Worm (Caenorhabditis elegans) whole organism, L2 larva: Measurements from ENCODE around the gene pqn-75.
A peak's percentile ranks its signal among the peaks of the same experiment; 100 is the strongest.

Experiments
- C34F6.9 ChIP-seq: fragments of 150-350 bp; optimal IDR thresholded peaks from 2 replicates; lab custom pipeline; 2014; ENCODE audit warnings: missing biosample characterization, missing genetic modification characterization
- F13H6.1 ChIP-seq: sonication (generic microtip); optimal IDR thresholded peaks from 2 replicates; lab custom pipeline; 2016; ENCODE audit warnings: missing genetic modification characterization, missing compliant biosample characterization
- R02D3.7 ChIP-seq: fragments of 150-350 bp; optimal IDR thresholded peaks from 2 replicates; lab custom pipeline; 2014; ENCODE audit warnings: missing biosample characterization, missing genetic modification characterization
- Y55F3AM.14 ChIP-seq: fragments of 200-800 bp; sonication (Bioruptor generic); optimal IDR thresholded peaks from 2 replicates; lab custom pipeline; 2018; ENCODE audit warnings: mild to moderate bottlenecking, missing genetic modification characterization, missing compliant biosample characterization
- alr-1 ChIP-seq: fragments of 150-350 bp; optimal IDR thresholded peaks from 2 replicates; lab custom pipeline; 2014; ENCODE audit warnings: missing biosample characterization, missing genetic modification characterization
- aly-2 ChIP-seq: fragments of 150-350 bp; optimal IDR thresholded peaks from 2 replicates; lab custom pipeline; 2014; ENCODE audit warnings: missing biosample characterization, missing genetic modification characterization
- ama-1 ChIP-seq: fragments of 150-350 bp; optimal IDR thresholded peaks from 2 replicates; lab custom pipeline; 2018; ENCODE audit warnings: inconsistent platforms
- blmp-1 ChIP-seq: sonication (generic microtip); optimal IDR thresholded peaks from 2 replicates; lab custom pipeline; 2017; ENCODE audit warnings: missing genetic modification characterization, mild to moderate bottlenecking, missing compliant biosample characterization, antibody characterized with exemption, moderate library complexity; ENCODE audit not compliant: insufficient read depth
- ceh-16 ChIP-seq: fragments of 150-350 bp; optimal IDR thresholded peaks from 2 replicates; lab custom pipeline; 2014; ENCODE audit warnings: missing biosample characterization, missing genetic modification characterization
- ceh-82 ChIP-seq: fragments of 150-350 bp; optimal IDR thresholded peaks from 2 replicates; lab custom pipeline; 2014; ENCODE audit warnings: missing biosample characterization, missing genetic modification characterization
- crh-2 ChIP-seq: sonication (generic microtip); optimal IDR thresholded peaks from 2 replicates; lab custom pipeline; 2017; ENCODE audit warnings: missing biosample characterization, missing genetic modification characterization
- dmd-4 ChIP-seq: sonication (generic microtip); optimal IDR thresholded peaks from 2 replicates; lab custom pipeline; 2017; ENCODE audit warnings: missing biosample characterization, missing genetic modification characterization
- elt-1 ChIP-seq: fragments of 150-350 bp; optimal IDR thresholded peaks from 2 replicates; lab custom pipeline; 2014; ENCODE audit warnings: missing biosample characterization, missing genetic modification characterization
- elt-3 ChIP-seq: sonication (generic microtip); optimal IDR thresholded peaks from 2 replicates; lab custom pipeline; 2017; ENCODE audit warnings: missing biosample characterization, missing genetic modification characterization
- fos-1 ChIP-seq: fragments of 150-350 bp; optimal IDR thresholded peaks from 2 replicates; lab custom pipeline; 2014; ENCODE audit warnings: missing biosample characterization, missing genetic modification characterization
- gmeb-1 ChIP-seq: fragments of 150-350 bp; optimal IDR thresholded peaks from 2 replicates; lab custom pipeline; 2014; ENCODE audit warnings: missing biosample characterization, missing genetic modification characterization
- lin-11 ChIP-seq: fragments of 150-350 bp; sonication (generic microtip); optimal IDR thresholded peaks from 2 replicates; lab custom pipeline; 2014; ENCODE audit warnings: missing biosample characterization, missing genetic modification characterization, inconsistent platforms, mixed read lengths
- lin-13 ChIP-seq: fragments of 150-350 bp; optimal IDR thresholded peaks from 2 replicates; lab custom pipeline; 2014; ENCODE audit warnings: missing biosample characterization, missing genetic modification reagents, missing genetic modification characterization
- lin-39 ChIP-seq: fragments of 150-350 bp; optimal IDR thresholded peaks from 2 replicates; lab custom pipeline; 2014; ENCODE audit warnings: missing biosample characterization, missing genetic modification reagents, missing genetic modification characterization
- lsy-2 ChIP-seq, 2 experiments: fragments of 150-350 bp in 1 of 2; sonication (generic microtip) in 1 of 2; optimal IDR thresholded peaks; 2 replicates each; lab custom pipeline; 2014 to 2017; ENCODE audit warnings: missing biosample characterization in 2 of 2, missing genetic modification characterization in 2 of 2
- mab-5 ChIP-seq: fragments of 150-350 bp; optimal IDR thresholded peaks from 2 replicates; lab custom pipeline; 2014; ENCODE audit warnings: missing biosample characterization, missing genetic modification characterization
- mbf-1 ChIP-seq: sonication (generic microtip); optimal IDR thresholded peaks from 2 replicates; lab custom pipeline; 2017; ENCODE audit warnings: missing biosample characterization, missing genetic modification characterization
- mdl-1 ChIP-seq, 2 experiments: fragments of 150-350 bp in 1 of 2; sonication (generic microtip) in 1 of 2; optimal IDR thresholded peaks; 2 replicates each; lab custom pipeline; 2017; ENCODE audit warnings: missing biosample characterization in 2 of 2, missing genetic modification characterization in 2 of 2
- nhr-10 ChIP-seq: sonication (generic microtip); optimal IDR thresholded peaks from 2 replicates; lab custom pipeline; 2017; ENCODE audit warnings: missing biosample characterization, missing genetic modification characterization
- nhr-11 ChIP-seq: fragments of 150-350 bp; optimal IDR thresholded peaks from 2 replicates; lab custom pipeline; 2014; ENCODE audit warnings: missing biosample characterization, missing genetic modification characterization
- nhr-12 ChIP-seq: fragments of 150-350 bp; optimal IDR thresholded peaks from 2 replicates; lab custom pipeline; 2014; ENCODE audit warnings: missing biosample characterization, missing genetic modification characterization
- nhr-129 ChIP-seq: fragments of 150-350 bp; optimal IDR thresholded peaks from 2 replicates; lab custom pipeline; 2014; ENCODE audit warnings: missing biosample characterization, missing genetic modification characterization
- nhr-21 ChIP-seq: fragments of 150-350 bp; optimal IDR thresholded peaks from 2 replicates; lab custom pipeline; 2014; ENCODE audit warnings: missing biosample characterization, missing genetic modification characterization
- nhr-23 ChIP-seq: fragments of 150-350 bp; optimal IDR thresholded peaks from 2 replicates; lab custom pipeline; 2014; ENCODE audit warnings: missing biosample characterization, missing genetic modification reagents, missing genetic modification characterization
- nhr-237 ChIP-seq: fragments of 150-350 bp; optimal IDR thresholded peaks from 2 replicates; lab custom pipeline; 2014; ENCODE audit warnings: missing biosample characterization, missing genetic modification characterization
- nhr-25 ChIP-seq: fragments of 150-350 bp; sonication (generic microtip); optimal IDR thresholded peaks from 3 replicates; lab custom pipeline; 2014; ENCODE audit warnings: missing biosample characterization, missing genetic modification characterization
- nhr-6 ChIP-seq: fragments of 150-350 bp; optimal IDR thresholded peaks from 2 replicates; lab custom pipeline; 2014; ENCODE audit warnings: missing biosample characterization, missing genetic modification characterization
- nhr-77 ChIP-seq: fragments of 150-350 bp; optimal IDR thresholded peaks from 2 replicates; lab custom pipeline; 2014; ENCODE audit warnings: missing biosample characterization, missing genetic modification characterization
- peb-1 ChIP-seq: fragments of 150-350 bp; optimal IDR thresholded peaks from 2 replicates; lab custom pipeline; 2014; ENCODE audit warnings: missing biosample characterization, missing genetic modification characterization
- skn-1 ChIP-seq: sonication (generic microtip); optimal IDR thresholded peaks from 2 replicates; lab custom pipeline; 2017; ENCODE audit warnings: missing biosample characterization, missing genetic modification characterization
- sma-3 ChIP-seq: sonication (generic microtip); optimal IDR thresholded peaks from 2 replicates; lab custom pipeline; 2016; ENCODE audit warnings: missing genetic modification reagents, missing genetic modification characterization, missing compliant biosample characterization
- sma-9 ChIP-seq, 2 experiments: fragments of 150-350 bp in 1 of 2; sonication (generic microtip) in 1 of 2; optimal IDR thresholded peaks; 2 replicates each; lab custom pipeline; 2014 to 2016; ENCODE audit warnings: missing genetic modification characterization in 2 of 2, mild to moderate bottlenecking in 1 of 2, missing biosample characterization in 1 of 2, missing compliant biosample characterization in 1 of 2, missing genetic modification reagents in 1 of 2, moderate library complexity in 1 of 2
- snpc-4 ChIP-seq: fragments of 150-350 bp; optimal IDR thresholded peaks from 2 replicates; lab custom pipeline; 2014; ENCODE audit warnings: missing biosample characterization, missing genetic modification characterization
- unc-39 ChIP-seq: fragments of 150-350 bp; optimal IDR thresholded peaks from 2 replicates; lab custom pipeline; 2014; ENCODE audit warnings: missing biosample characterization, missing genetic modification characterization
- unc-55 ChIP-seq: fragments of 150-350 bp; sonication (generic microtip); optimal IDR thresholded peaks from 3 replicates; lab custom pipeline; 2014; ENCODE audit warnings: missing biosample characterization, missing genetic modification reagents, missing genetic modification characterization
- unc-62 ChIP-seq: fragments of 150-350 bp; optimal IDR thresholded peaks from 2 replicates; lab custom pipeline; 2014; ENCODE audit warnings: missing biosample characterization, missing genetic modification reagents, missing genetic modification characterization
- zag-1 ChIP-seq: fragments of 150-350 bp; optimal IDR thresholded peaks from 2 replicates; lab custom pipeline; 2014; ENCODE audit warnings: missing biosample characterization, missing genetic modification characterization
- ztf-1 ChIP-seq: fragments of 200-800 bp; sonication (Bioruptor generic); conservative IDR thresholded peaks from 2 replicates; pipeline ENCODE4 v1.3.6; 2022; ENCODE audit warnings: missing genetic modification characterization, missing compliant biosample characterization

Gene pqn-75

DNA sequence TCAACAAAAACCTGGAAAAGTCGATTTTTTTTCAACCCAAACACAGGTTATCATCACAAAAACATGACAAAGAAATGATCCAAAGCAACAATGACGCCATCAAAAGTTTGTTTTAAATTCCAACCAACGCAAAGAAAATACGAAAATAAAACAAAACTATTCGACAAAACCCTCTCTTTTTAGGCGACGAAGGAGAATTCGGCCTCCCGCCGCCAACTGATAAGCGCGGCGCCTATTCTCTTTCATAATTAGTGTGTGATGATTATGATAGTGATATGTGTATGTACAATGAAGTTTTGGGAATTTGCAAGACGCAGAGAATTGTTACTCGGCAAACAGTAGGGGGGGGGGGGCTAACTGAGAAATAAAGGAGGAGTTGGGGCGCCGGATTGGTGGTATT is 42.8 kb upstream of the pqn-75 start:
- TF ChIP-seq nhr-6, result no peak
- peak; percentile 65 for TF ChIP-seq sma-9 (GFP tag; optimal IDR thresholded peaks at IDR 0.05; lab: Kevin White, UChicago)
- no peak for TF ChIP-seq sma-9 (tag; optimal IDR thresholded peaks at IDR 0.05; lab: Kevin White, UChicago)
- TF ChIP-seq unc-62 (GFP tag; lab: Kevin White, UChicago), result no peak
- TF ChIP-seq gmeb-1 (tag; lab: Kevin White, UChicago), result no peak
- TF ChIP-seq mdl-1 (tag; optimal IDR thresholded peaks at IDR 0.05; lab: Kevin White, UChicago), result no peak
- TF ChIP-seq Y55F3AM.14 (GFP tag; lab: Kevin White, UChicago), result no peak
- TF ChIP-seq peb-1 (tag; lab: Kevin White, UChicago), result no peak
- TF ChIP-seq nhr-129 (tag; lab: Kevin White, UChicago), result no peak
- TF ChIP-seq ztf-1 (GFP tag; lab: Robert Waterston, UW), result no peak
- TF ChIP-seq fos-1 (tag; lab: Kevin White, UChicago), result peak; percentile 35
- TF ChIP-seq nhr-10 (tag; lab: Kevin White, UChicago), result no peak
- TF ChIP-seq crh-2, result peak; percentile 21
- TF ChIP-seq ceh-82 (tag; lab: Kevin White, UChicago), result no peak
- TF ChIP-seq nhr-77 (tag; lab: Kevin White, UChicago), result no peak
- TF ChIP-seq mab-5 (tag; lab: Kevin White, UChicago), result no peak
- TF ChIP-seq lin-11 (tag; lab: Kevin White, UChicago), result no peak
- TF ChIP-seq sma-3, result peak; percentile 46
- TF ChIP-seq R02D3.7, result no peak
- peak; percentile 26 for TF ChIP-seq ama-1 (lab: Kevin White, UChicago)
- no peak for TF ChIP-seq blmp-1 (tag; lab: Kevin White, UChicago)
- no peak for TF ChIP-seq lsy-2 (tag; optimal IDR thresholded peaks at IDR 0.05; lab: Kevin White, UChicago)

ce11 chrIV:4030917-4031599 is 41.1 kb upstream of the pqn-75 start:
- peak; percentile 6 for TF ChIP-seq lin-13
- TF ChIP-seq nhr-237 (tag; lab: Kevin White, UChicago), result no peak
- peak; percentile 6 for TF ChIP-seq fos-1 (tag; lab: Kevin White, UChicago)
- peak; percentile 69 for TF ChIP-seq nhr-21
- TF ChIP-seq mbf-1 (tag; lab: Kevin White, UChicago), result no peak
- peak; percentile 46 for TF ChIP-seq sma-9 (GFP tag; optimal IDR thresholded peaks at IDR 0.05; lab: Kevin White, UChicago)
- no peak for TF ChIP-seq sma-9 (tag; optimal IDR thresholded peaks at IDR 0.05; lab: Kevin White, UChicago)
- peak; percentile 6 for TF ChIP-seq nhr-129 (tag; lab: Kevin White, UChicago)
- TF ChIP-seq blmp-1 (tag; lab: Kevin White, UChicago), result peak; percentile 66
- no peak for TF ChIP-seq unc-55 (GFP tag; lab: Kevin White, UChicago)
- no peak for TF ChIP-seq nhr-12
- peak; percentile 65 for TF ChIP-seq sma-3
- TF ChIP-seq ztf-1 (GFP tag; lab: Robert Waterston, UW), result no peak
- peak; percentile 79 for TF ChIP-seq gmeb-1 (tag; lab: Kevin White, UChicago)
- peak; percentile 80 for TF ChIP-seq nhr-25 (tag; lab: Kevin White, UChicago)
- peak; percentile 82 for TF ChIP-seq ceh-16 (tag; lab: Kevin White, UChicago)
- TF ChIP-seq lin-39 (tag; lab: Kevin White, UChicago), result no peak
- TF ChIP-seq elt-3 (tag; lab: Kevin White, UChicago), result no peak

ce11 chrIV:4032350-4032749 is 39.8 kb upstream of the pqn-75 start:
- peak; percentile 58 for TF ChIP-seq fos-1 (tag; lab: Kevin White, UChicago)
- no peak for TF ChIP-seq ceh-82 (tag; lab: Kevin White, UChicago)
- no peak for TF ChIP-seq lin-13

- TF ChIP-seq lin-13 (no peak), sma-3 (no peak), ama-1 (lab: Kevin White, UChicago) (no peak), alr-1 (no peak), nhr-77 (tag; lab: Kevin White, UChicago) (no peak), zag-1 (tag; lab: Kevin White, UChicago) (no peak), mdl-1 (tag; optimal IDR thresholded peaks at IDR 0.05; lab: Kevin White, UChicago) (peak in 1 of 2 experiments; percentile 24), fos-1 (tag; lab: Kevin White, UChicago) (no peak), blmp-1 (tag; lab: Kevin White, UChicago) (no peak), nhr-237 (tag; lab: Kevin White, UChicago) (no peak), dmd-4 (tag; lab: Kevin White, UChicago) (no peak), lsy-2 (tag; optimal IDR thresholded peaks at IDR 0.05; lab: Kevin White, UChicago) (peak in 1 of 2 experiments; percentile 11), nhr-11 (tag; lab: Kevin White, UChicago) (no peak), lin-39 (tag; lab: Kevin White, UChicago) (no peak), nhr-23 (tag; lab: Kevin White, UChicago) (no peak), F13H6.1 (tag; lab: Kevin White, UChicago) (no peak), nhr-10 (tag; lab: Kevin White, UChicago) (no peak), aly-2 (tag; lab: Kevin White, UChicago) (no peak), snpc-4 (tag; lab: Kevin White, UChicago) (no peak), C34F6.9 (tag; lab: Kevin White, UChicago) (peak; percentile 27), nhr-25 (tag; lab: Kevin White, UChicago) (no peak), skn-1 (tag; lab: Kevin White, UChicago) (no peak), elt-1 (tag; lab: Kevin White, UChicago) (no peak), lin-11 (tag; lab: Kevin White, UChicago) (no peak), gmeb-1 (tag; lab: Kevin White, UChicago) (no peak), nhr-6 (no peak), unc-55 (GFP tag; lab: Kevin White, UChicago) (peak; percentile 39), ceh-82 (tag; lab: Kevin White, UChicago) (no peak), mab-5 (tag; lab: Kevin White, UChicago) (no peak), unc-39 (tag; lab: Kevin White, UChicago) (no peak)
Measured at ce11 chrIV:4033490-4033889, 38.6 kb upstream of the pqn-75 start.
